Fruit fly (Drosophila melanogaster) whole organism, embryonic: ENCODE measurements around the gene beag.

Experiments used
- ATbp ChIP-seq: fragments of 200-800 bp; sonication (Bioruptor generic); optimal IDR thresholded peaks from 2 replicates; lab custom pipeline; 2017; ENCODE audit warnings: missing biosample characterization, mild to moderate bottlenecking, missing genetic modification characterization, missing genetic modification reagents
- BtbVII ChIP-seq: fragments of 200-800 bp; sonication (Bioruptor generic); optimal IDR thresholded peaks from 3 replicates; lab custom pipeline; 2017; ENCODE audit warnings: missing biosample characterization, mild to moderate bottlenecking, missing genetic modification characterization
- CG10147 ChIP-seq: fragments of 200-800 bp; sonication (Bioruptor generic); optimal IDR thresholded peaks from 2 replicates; lab custom pipeline; 2019; ENCODE audit warnings: missing biosample characterization, mild to moderate bottlenecking, missing genetic modification characterization, moderate library complexity
- CG10979 ChIP-seq: fragments of 200-800 bp; sonication (Bioruptor generic); optimal IDR thresholded peaks from 2 replicates; lab custom pipeline; 2018; ENCODE audit warnings: missing biosample characterization, mild to moderate bottlenecking, missing genetic modification characterization, moderate library complexity
- CG11247 ChIP-seq: fragments of 200-800 bp; sonication (Bioruptor generic); IDR thresholded peaks from 2 replicates; pipeline ENCODE4 v1.3.6; 2022; ENCODE audit warnings: missing biosample characterization, missing genetic modification characterization
- CG11398 ChIP-seq: fragments of 200-800 bp; sonication (Bioruptor generic); optimal IDR thresholded peaks from 2 replicates; lab custom pipeline; 2016; ENCODE audit warnings: missing biosample characterization, missing genetic modification characterization
- CG12659 ChIP-seq: fragments of 200-800 bp; sonication (Bioruptor generic); optimal IDR thresholded peaks from 3 replicates; lab custom pipeline; 2017; ENCODE audit warnings: mild to moderate bottlenecking, missing biosample characterization, missing genetic modification reagents, missing genetic modification characterization
- CG13123 ChIP-seq: fragments of 200-800 bp; sonication (Bioruptor generic); optimal IDR thresholded peaks from 2 replicates; lab custom pipeline; 2016; ENCODE audit warnings: missing biosample characterization, missing genetic modification characterization
- CG14710 ChIP-seq: fragments of 200-800 bp; sonication (Bioruptor generic); optimal IDR thresholded peaks from 3 replicates; lab custom pipeline; 2019; ENCODE audit warnings: missing biosample characterization, mild to moderate bottlenecking, missing genetic modification characterization, moderate library complexity
- CG15514 ChIP-seq: fragments of 200-800 bp; sonication (Bioruptor generic); optimal IDR thresholded peaks from 3 replicates; lab custom pipeline; 2017; ENCODE audit warnings: missing biosample characterization, missing genetic modification characterization, mild to moderate bottlenecking, moderate library complexity, missing genetic modification reagents
- CG16779 ChIP-seq: fragments of 200-800 bp; sonication (Bioruptor generic); IDR thresholded peaks from 2 replicates; pipeline ENCODE4 v1.3.6; 2022; ENCODE audit warnings: missing biosample characterization, missing genetic modification characterization
- CG16863 ChIP-seq: fragments of 200-800 bp; sonication (Bioruptor generic); optimal IDR thresholded peaks from 3 replicates; lab custom pipeline; 2016; ENCODE audit warnings: missing biosample characterization, missing genetic modification characterization
- CG18599 ChIP-seq: fragments of 200-800 bp; sonication (Bioruptor generic); optimal IDR thresholded peaks from 3 replicates; lab custom pipeline; 2017; ENCODE audit warnings: missing biosample characterization, missing genetic modification characterization, mild to moderate bottlenecking, moderate library complexity, missing genetic modification reagents
- CG2116 ChIP-seq: fragments of 200-800 bp; sonication (Bioruptor generic); optimal IDR thresholded peaks from 3 replicates; lab custom pipeline; 2018; ENCODE audit warnings: missing biosample characterization, mild to moderate bottlenecking, missing genetic modification characterization
- CG31388 ChIP-seq: fragments of 200-800 bp; sonication (Bioruptor generic); optimal IDR thresholded peaks from 2 replicates; lab custom pipeline; 2016; ENCODE audit warnings: missing biosample characterization, missing genetic modification characterization
- CG3407 ChIP-seq: fragments of 200-800 bp; sonication (Bioruptor generic); optimal IDR thresholded peaks from 2 replicates; lab custom pipeline; 2018; ENCODE audit warnings: missing biosample characterization, mild to moderate bottlenecking, missing genetic modification characterization
- CG43689 ChIP-seq: fragments of 200-800 bp; sonication (Bioruptor generic); IDR thresholded peaks from 2 replicates; pipeline ENCODE4 v1.3.6; 2022; ENCODE audit warnings: missing biosample characterization, missing genetic modification characterization
- CG5953 ChIP-seq: fragments of 200-800 bp; sonication (Bioruptor generic); IDR thresholded peaks from 2 replicates; pipeline ENCODE4 v1.3.6; 2022; ENCODE audit warnings: missing biosample characterization, missing genetic modification characterization
- CG6175 ChIP-seq: fragments of 200-800 bp; sonication (Bioruptor generic); IDR thresholded peaks from 3 replicates; pipeline ENCODE4 v1.3.6; 2022; ENCODE audit warnings: missing biosample characterization, missing genetic modification characterization
- CG7786 ChIP-seq: fragments of 200-800 bp; sonication (Bioruptor generic); optimal IDR thresholded peaks from 2 replicates; lab custom pipeline; 2016; ENCODE audit warnings: missing biosample characterization, missing genetic modification characterization
- CoRest ChIP-seq: fragments of 200-800 bp; sonication (Bioruptor generic); optimal IDR thresholded peaks from 3 replicates; lab custom pipeline; 2018; ENCODE audit warnings: missing biosample characterization, mild to moderate bottlenecking, missing genetic modification characterization, moderate library complexity
- HLHmδ ChIP-seq: fragments of 200-800 bp; sonication (Bioruptor generic); optimal IDR thresholded peaks from 2 replicates; lab custom pipeline; 2018; ENCODE audit warnings: missing biosample characterization, mild to moderate bottlenecking, missing genetic modification characterization, moderate library complexity
- Kr ChIP-seq: fragments of 200-800 bp; sonication (Bioruptor generic); optimal IDR thresholded peaks from 2 replicates; lab custom pipeline; 2017; ENCODE audit warnings: missing biosample characterization, mild to moderate bottlenecking, missing genetic modification characterization
- Lim3 ChIP-seq: fragments of 200-800 bp; sonication (Bioruptor generic); IDR thresholded peaks from 2 replicates; pipeline ENCODE4 v1.3.6; 2022; ENCODE audit warnings: missing biosample characterization, missing genetic modification characterization
- MESR4 ChIP-seq: fragments of 200-800 bp; sonication (Bioruptor generic); optimal IDR thresholded peaks from 2 replicates; lab custom pipeline; 2018; ENCODE audit warnings: missing biosample characterization, mild to moderate bottlenecking, missing genetic modification characterization, moderate library complexity
- Nf-YC ChIP-seq: fragments of 200-800 bp; optimal IDR thresholded peaks from 3 replicates; lab custom pipeline; 2019; ENCODE audit warnings: missing biosample characterization, mild to moderate bottlenecking, missing genetic modification characterization, moderate library complexity
- NfI ChIP-seq: fragments of 200-800 bp; sonication (Bioruptor generic); optimal IDR thresholded peaks from 3 replicates; lab custom pipeline; 2018; ENCODE audit warnings: missing biosample characterization, mild to moderate bottlenecking, missing genetic modification characterization, moderate library complexity
- Sin3A ChIP-seq: fragments of >200 bp; optimal IDR thresholded peaks from 2 replicates; lab custom pipeline; 2018
- al ChIP-seq: fragments of 200-800 bp; sonication (Bioruptor generic); IDR thresholded peaks from 2 replicates; pipeline ENCODE4 v1.3.6; 2022; ENCODE audit warnings: missing biosample characterization, missing genetic modification characterization
- br ChIP-seq: fragments of >200 bp; optimal IDR thresholded peaks from 2 replicates; lab custom pipeline; 2017
- ci ChIP-seq: fragments of 200-800 bp; sonication (Bioruptor generic); IDR thresholded peaks from 3 replicates; pipeline ENCODE4 v1.3.6; 2022; ENCODE audit warnings: missing biosample characterization, missing genetic modification characterization
- crol ChIP-seq: fragments of 200-800 bp; sonication (Bioruptor generic); IDR thresholded peaks from 2 replicates; pipeline ENCODE4 v1.3.6; 2022; ENCODE audit warnings: missing biosample characterization, missing genetic modification characterization
- crp ChIP-seq, 2 experiments: fragments of 200-800 bp; sonication (Bioruptor generic); optimal IDR thresholded peaks; 2 replicates in 1 of 2; 3 replicates in 1 of 2; lab custom pipeline; 2017; ENCODE audit warnings: missing biosample characterization in 2 of 2, missing genetic modification characterization in 2 of 2, mild to moderate bottlenecking in 1 of 2, moderate library complexity in 1 of 2
- dan ChIP-seq: fragments of 200-800 bp; sonication (Bioruptor generic); IDR thresholded peaks from 2 replicates; pipeline ENCODE4 v1.3.6; 2022; ENCODE audit warnings: missing biosample characterization, missing genetic modification characterization
- eve ChIP-seq, 2 experiments: fragments of >200 bp; optimal IDR thresholded peaks; 2 replicates each; lab custom pipeline; 2017; ENCODE audit warnings: missing biosample characterization in 2 of 2, missing genetic modification characterization in 2 of 2
- exex ChIP-seq: fragments of 200-800 bp; sonication (Bioruptor generic); optimal IDR thresholded peaks from 4 replicates; lab custom pipeline; 2018; ENCODE audit warnings: missing biosample characterization, mild to moderate bottlenecking, missing genetic modification characterization, moderate library complexity
- fd64A ChIP-seq: fragments of 200-800 bp; sonication (Bioruptor generic); optimal IDR thresholded peaks from 3 replicates; lab custom pipeline; 2018; ENCODE audit warnings: missing biosample characterization, mild to moderate bottlenecking, missing genetic modification characterization
- gce ChIP-seq: fragments of 200-800 bp; sonication (Bioruptor generic); IDR thresholded peaks from 3 replicates; pipeline ENCODE4 v1.3.6; 2022; ENCODE audit warnings: missing biosample characterization, missing genetic modification characterization
- gt ChIP-seq: fragments of 200-800 bp; sonication (Bioruptor generic); IDR thresholded peaks from 2 replicates; pipeline ENCODE4 v1.3.6; 2022; ENCODE audit warnings: missing biosample characterization, missing genetic modification characterization
- hkb ChIP-seq, 2 experiments: fragments of 200-800 bp in 1 of 2; fragments of >200 bp in 1 of 2; sonication (Bioruptor generic) in 1 of 2; IDR thresholded peaks in 1 of 2; optimal IDR thresholded peaks in 1 of 2; 2 replicates each; pipeline versions ENCODE4 v1.3.6 to Lab custom; 2017 to 2022; ENCODE audit warnings: missing biosample characterization in 1 of 2, missing genetic modification characterization in 1 of 2
- ind ChIP-seq: fragments of 200-800 bp; sonication (Bioruptor generic); optimal IDR thresholded peaks from 3 replicates; lab custom pipeline; 2016; ENCODE audit warnings: missing biosample characterization, missing genetic modification characterization
- mld ChIP-seq: fragments of 200-800 bp; sonication (Bioruptor generic); IDR thresholded peaks from 3 replicates; pipeline ENCODE4 v1.3.6; 2022; ENCODE audit warnings: missing biosample characterization, missing genetic modification characterization; ENCODE audit not compliant: partially characterized antibody
- org-1 ChIP-seq: fragments of 200-800 bp; sonication (Bioruptor generic); optimal IDR thresholded peaks from 2 replicates; lab custom pipeline; 2017; ENCODE audit warnings: missing biosample characterization, missing genetic modification characterization
- sens ChIP-seq: fragments of 200-800 bp; sonication (Bioruptor generic); peaks from one replicate; lab custom pipeline; 2016; ENCODE audit warnings: missing biosample characterization, missing genetic modification characterization
- sna ChIP-seq: fragments of 200-800 bp; sonication (Bioruptor generic); IDR thresholded peaks from 2 replicates; pipeline ENCODE4 v1.3.6; 2022; ENCODE audit warnings: missing biosample characterization, missing genetic modification characterization; ENCODE audit not compliant: partially characterized antibody
- sqz ChIP-seq: fragments of 200-800 bp; sonication (Bioruptor generic); optimal IDR thresholded peaks from 3 replicates; lab custom pipeline; 2018; ENCODE audit warnings: missing biosample characterization, mild to moderate bottlenecking, missing genetic modification characterization
- sug ChIP-seq: fragments of 200-800 bp; optimal IDR thresholded peaks from 2 replicates; lab custom pipeline; 2019; ENCODE audit warnings: missing biosample characterization, mild to moderate bottlenecking, missing genetic modification characterization, moderate library complexity
- tgo ChIP-seq: fragments of 200-800 bp; sonication (Bioruptor generic); IDR thresholded peaks from 3 replicates; pipeline ENCODE4 v1.3.6; 2022; ENCODE audit warnings: missing biosample characterization, missing genetic modification characterization
- tll ChIP-seq, 2 experiments: fragments of 200-800 bp in 1 of 2; fragments of >200 bp in 1 of 2; sonication (Bioruptor generic) in 1 of 2; optimal IDR thresholded peaks; 2 replicates each; lab custom pipeline; 2017 to 2019; ENCODE audit warnings: missing biosample characterization in 2 of 2, missing genetic modification characterization in 2 of 2, mild to moderate bottlenecking in 1 of 2, moderate library complexity in 1 of 2

beag gene

DNA sequence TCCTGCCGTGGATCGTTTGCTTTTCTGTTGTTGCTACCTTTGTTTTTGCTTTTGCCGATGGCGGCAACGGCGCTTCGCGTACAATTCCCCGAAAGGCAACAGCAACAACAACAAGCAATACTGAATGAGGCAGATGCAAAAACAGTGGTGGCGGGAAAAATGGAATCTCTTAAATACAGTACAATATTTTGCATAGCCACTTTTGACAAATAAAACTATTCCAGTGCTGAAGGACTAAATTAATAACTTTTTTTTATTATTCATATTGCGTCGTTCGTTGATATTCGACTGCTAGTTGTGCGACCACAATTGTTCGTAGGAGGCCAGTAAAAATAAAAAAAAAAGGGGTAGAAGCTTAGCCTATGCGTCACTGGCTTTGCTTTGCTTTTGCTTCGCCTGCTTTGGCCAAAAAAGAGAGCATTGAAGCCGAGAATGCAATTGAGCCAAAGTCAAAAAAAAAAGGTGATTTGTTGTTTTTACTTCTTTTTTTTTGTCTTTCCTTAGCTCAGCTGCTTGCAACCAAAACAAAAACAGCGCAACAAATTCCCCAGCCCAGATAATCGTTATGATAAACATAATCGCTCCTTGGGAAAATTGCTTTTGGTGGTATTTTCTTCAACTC lies 33.0 kb downstream of the beag start (continued):
- TF ChIP-seq tll (GFP tag; optimal IDR thresholded peaks at IDR 0.05; lab: Kevin White, UChicago) (no peak), CG31388 (peak; percentile 45), eve (GFP tag; optimal IDR thresholded peaks at IDR 0.05; lab: Kevin White, UChicago) (peak in 1 of 2 experiments; percentile 88), ci (GFP tag; lab: Robert Waterston, UW) (peak; percentile 97), CG13123 (peak; percentile 68), MESR4 (peak; percentile 28), hkb (optimal IDR thresholded peaks at IDR 0.05; lab: Kevin White, UChicago) (no peak), hkb (GFP tag; IDR thresholded peaks at IDR 0.05; lab: Robert Waterston, UW) (peak; percentile 96), NfI (peak; percentile 91), gce (GFP tag; lab: Robert Waterston, UW) (peak; percentile 89; the same call in 2 of the 3 replicates), crp (GFP tag; optimal IDR thresholded peaks at IDR 0.05; lab: Kevin White, UChicago) (peak; percentile 13 to 41), al (GFP tag; lab: Robert Waterston, UW) (peak; percentile 76), mld (GFP tag; lab: Robert Waterston, UW) (no peak), CG5953 (GFP tag; lab: Robert Waterston, UW) (peak; percentile 93), CG2116 (GFP tag; lab: Kevin White, UChicago) (peak; percentile 59), CG16779 (GFP tag; lab: Robert Waterston, UW) (peak; percentile 74), CG43689 (peak; percentile 86), CG6175 (GFP tag; lab: Robert Waterston, UW) (peak; percentile 74; the same call in 2 of the 3 replicates), HLHmδ (no peak), BtbVII (peak; percentile 85), dan (GFP tag; lab: Robert Waterston, UW) (no peak), ATbp (GFP tag; lab: Kevin White, UChicago) (peak; percentile 92), Nf-YC (tag; lab: Kevin White, UChicago) (peak; percentile 30), CG11398 (GFP tag; lab: Kevin White, UChicago) (peak; percentile 71), exex (peak; percentile 39), CG14710 (tag; lab: Kevin White, UChicago) (peak; percentile 70), crol (GFP tag; lab: Robert Waterston, UW) (0 out of 2 replicates have a peak, but pooled peaks have one; percentile 45), CG3407 (GFP tag; lab: Kevin White, UChicago) (peak; percentile 77), org-1 (GFP tag; lab: Kevin White, UChicago) (peak; percentile 87), CG7786 (GFP tag; lab: Kevin White, UChicago) (peak; percentile 73), ind (GFP tag; lab: Kevin White, UChicago) (peak; percentile 87), br (lab: Kevin White, UChicago) (no peak), gt (GFP tag; lab: Robert Waterston, UW) (peak; percentile 77), CG15514 (peak; percentile 75), fd64A (GFP tag; lab: Kevin White, UChicago) (peak; percentile 69), sug (tag; lab: Kevin White, UChicago) (peak; percentile 36), sna (no peak), tgo (GFP tag; lab: Robert Waterston, UW) (peak; percentile 98), CoRest (tag; lab: Kevin White, UChicago) (peak; percentile 84), Kr (GFP tag; lab: Kevin White, UChicago) (peak; percentile 20), CG10147 (GFP tag; lab: Kevin White, UChicago) (peak; percentile 79), Lim3 (GFP tag; lab: Robert Waterston, UW) (peak; percentile 83), CG16863 (GFP tag; lab: Kevin White, UChicago) (peak; percentile 75), sqz (GFP tag; lab: Kevin White, UChicago) (peak; percentile 95), sens (GFP tag; lab: Kevin White, UChicago) (peak; percentile 97), CG10979 (tag; lab: Kevin White, UChicago) (peak; percentile 79), Sin3A (lab: Kevin White, UChicago) (no peak), CG18599 (GFP tag; lab: Kevin White, UChicago) (peak; percentile 92), CG11247 (GFP tag; lab: Robert Waterston, UW) (peak; percentile 78), CG12659 (peak; percentile 86)
